Worm (Caenorhabditis elegans) whole organism, L1 larva: ENCODE measurements around the gene C09H5.7.

Experiments
- C16A3.4 ChIP-seq: fragments of 150-350 bp; optimal IDR thresholded peaks from 2 replicates; lab custom pipeline; 2014; ENCODE audit warnings: missing biosample characterization, missing genetic modification characterization
- F16B12.6 ChIP-seq: fragments of 150-350 bp; optimal IDR thresholded peaks from 2 replicates; lab custom pipeline; 2014; ENCODE audit warnings: missing biosample characterization, missing genetic modification characterization
- Y116A8C.19 ChIP-seq: sonication (generic microtip); optimal IDR thresholded peaks from 2 replicates; lab custom pipeline; 2016; ENCODE audit warnings: missing compliant biosample characterization, missing genetic modification characterization, borderline replicate concordance
- ama-1 ChIP-seq: fragments of 150-350 bp; optimal IDR thresholded peaks from 2 replicates; lab custom pipeline; 2014
- blmp-1 ChIP-seq: fragments of 150-350 bp; optimal IDR thresholded peaks from 2 replicates; lab custom pipeline; 2014; ENCODE audit warnings: missing biosample characterization, missing genetic modification characterization
- ceh-8 ChIP-seq: fragments of 200-800 bp; sonication (Bioruptor generic); optimal IDR thresholded peaks from 2 replicates; lab custom pipeline; 2018; ENCODE audit warnings: mild to moderate bottlenecking, missing genetic modification characterization, moderate library complexity, missing compliant biosample characterization
- ces-1 ChIP-seq: fragments of 150-350 bp; optimal IDR thresholded peaks from 2 replicates; lab custom pipeline; 2014; ENCODE audit warnings: missing biosample characterization, missing genetic modification reagents, missing genetic modification characterization
- efl-1 ChIP-seq, 4 experiments: fragments of 150-350 bp; optimal IDR thresholded peaks in 3 of 4; peaks in 1 of 4; 1 replicate in 1 of 4; 2 replicates in 3 of 4; lab custom pipeline; 2014; ENCODE audit warnings: missing biosample characterization in 2 of 4, missing genetic modification characterization in 2 of 4, missing genetic modification reagents in 2 of 4
- efl-3 ChIP-seq: fragments of 200-800 bp; sonication (Bioruptor generic); optimal IDR thresholded peaks from 2 replicates; lab custom pipeline; 2018; ENCODE audit warnings: mild to moderate bottlenecking, missing genetic modification characterization, missing compliant biosample characterization
- egl-13 ChIP-seq: sonication (generic microtip); optimal IDR thresholded peaks from 2 replicates; lab custom pipeline; 2016; ENCODE audit warnings: missing genotype, missing genetic modification reagents, missing genetic modification characterization, missing compliant biosample characterization
- elt-2 ChIP-seq: sonication (generic microtip); optimal IDR thresholded peaks from 2 replicates; lab custom pipeline; 2016; ENCODE audit warnings: missing genetic modification characterization, mild to moderate bottlenecking, inconsistent platforms, missing compliant biosample characterization, missing genetic modification reagents
- elt-3 ChIP-seq, 6 experiments: fragments of 150-350 bp in 1 of 6; sonication (generic microtip); optimal IDR thresholded peaks; 2 replicates each; lab custom pipeline; 2017 to 2018; ENCODE audit warnings: missing biosample characterization in 6 of 6, missing genetic modification characterization in 6 of 6, inconsistent platforms in 1 of 6
- fkh-10 ChIP-seq: sonication (generic microtip); optimal IDR thresholded peaks from 2 replicates; lab custom pipeline; 2017; ENCODE audit warnings: missing biosample characterization, missing genetic modification reagents, missing genetic modification characterization
- fkh-8 ChIP-seq: sonication (generic microtip); optimal IDR thresholded peaks from 2 replicates; lab custom pipeline; 2016; ENCODE audit warnings: mild to moderate bottlenecking, missing genetic modification characterization, missing compliant biosample characterization
- hlh-4 ChIP-seq: sonication (generic microtip); optimal IDR thresholded peaks from 2 replicates; lab custom pipeline; 2016; ENCODE audit warnings: mild to moderate bottlenecking, missing genetic modification characterization, missing compliant biosample characterization
- hpl-2 ChIP-seq: fragments of 150-350 bp; optimal IDR thresholded peaks from 2 replicates; lab custom pipeline; 2014; ENCODE audit warnings: missing biosample characterization, missing genetic modification reagents, missing genetic modification characterization
- irx-1 ChIP-seq: sonication (generic microtip); optimal IDR thresholded peaks from 2 replicates; lab custom pipeline; 2016; ENCODE audit warnings: missing genetic modification characterization, missing compliant biosample characterization
- isw-1 ChIP-seq: fragments of 200-800 bp; sonication (Bioruptor generic); IDR thresholded peaks from 2 replicates; pipeline ENCODE4 v1.3.6; 2022; ENCODE audit warnings: missing genetic modification characterization, missing compliant biosample characterization
- jun-1 ChIP-seq: fragments of 150-350 bp; optimal IDR thresholded peaks from 2 replicates; lab custom pipeline; 2014; ENCODE audit warnings: missing biosample characterization, missing genetic modification reagents, missing genetic modification characterization
- lin-13 ChIP-seq: fragments of 150-350 bp; optimal IDR thresholded peaks from 2 replicates; lab custom pipeline; 2014; ENCODE audit warnings: missing biosample characterization, missing genetic modification reagents, missing genetic modification characterization
- lin-14 ChIP-seq: fragments of 200-800 bp; sonication (Bioruptor generic); optimal IDR thresholded peaks from 2 replicates; lab custom pipeline; 2018; ENCODE audit warnings: mild to moderate bottlenecking, missing genetic modification characterization, moderate library complexity, missing compliant biosample characterization
- lin-15B ChIP-seq: fragments of 150-350 bp; sonication (generic microtip); optimal IDR thresholded peaks from 3 replicates; lab custom pipeline; 2014; ENCODE audit warnings: missing biosample characterization, missing genetic modification characterization
- lin-35 ChIP-seq, 2 experiments: fragments of 150-350 bp; optimal IDR thresholded peaks; 2 replicates each; lab custom pipeline; 2014; ENCODE audit warnings: missing biosample characterization in 2 of 2, missing genetic modification characterization in 2 of 2, missing genetic modification reagents in 2 of 2
- lin-39 ChIP-seq: fragments of 150-350 bp; optimal IDR thresholded peaks from 2 replicates; lab custom pipeline; 2014; ENCODE audit warnings: missing biosample characterization, missing genetic modification reagents, missing genetic modification characterization
- lir-3 ChIP-seq: sonication (generic microtip); optimal IDR thresholded peaks from 2 replicates; lab custom pipeline; 2016; ENCODE audit warnings: mild to moderate bottlenecking, missing genetic modification characterization, moderate library complexity, missing compliant biosample characterization; ENCODE audit not compliant: poor library complexity
- lsy-2 ChIP-seq, 2 experiments: fragments of 150-350 bp; optimal IDR thresholded peaks; 2 replicates each; lab custom pipeline; 2014; ENCODE audit warnings: missing biosample characterization in 2 of 2, missing genetic modification characterization in 2 of 2
- mab-9 ChIP-seq: fragments of 200-800 bp; sonication (Bioruptor generic); IDR thresholded peaks from 2 replicates; pipeline ENCODE4 v1.3.6; 2022; ENCODE audit warnings: missing genetic modification reagents, missing genetic modification characterization, missing compliant biosample characterization
- mep-1 ChIP-seq: fragments of 150-350 bp; optimal IDR thresholded peaks from 2 replicates; lab custom pipeline; 2014; ENCODE audit warnings: missing biosample characterization, missing genetic modification characterization
- nhr-12 ChIP-seq: sonication (generic microtip); optimal IDR thresholded peaks from 2 replicates; lab custom pipeline; 2017; ENCODE audit warnings: missing biosample characterization, missing genetic modification characterization
- nhr-19 ChIP-seq: fragments of 200-800 bp; sonication (Bioruptor generic); conservative IDR thresholded peaks from 2 replicates; pipeline ENCODE4 v1.3.6; 2022; ENCODE audit warnings: missing genetic modification characterization, missing compliant biosample characterization
- nhr-20 ChIP-seq: sonication (generic microtip); optimal IDR thresholded peaks from 2 replicates; lab custom pipeline; 2016; ENCODE audit warnings: mild to moderate bottlenecking, missing genetic modification characterization, missing compliant biosample characterization
- nhr-28 ChIP-seq: fragments of 150-350 bp; optimal IDR thresholded peaks from 2 replicates; lab custom pipeline; 2014; ENCODE audit warnings: missing biosample characterization, missing genetic modification characterization
- nhr-47 ChIP-seq: sonication (generic microtip); optimal IDR thresholded peaks from 2 replicates; lab custom pipeline; 2016; ENCODE audit warnings: mild to moderate bottlenecking, missing genetic modification characterization, moderate library complexity, missing compliant biosample characterization
- nhr-76 ChIP-seq: sonication (generic microtip); optimal IDR thresholded peaks from 2 replicates; lab custom pipeline; 2017; ENCODE audit warnings: missing biosample characterization, missing genetic modification characterization
- nhr-84 ChIP-seq: sonication (generic microtip); optimal IDR thresholded peaks from 2 replicates; lab custom pipeline; 2017; ENCODE audit warnings: missing biosample characterization, missing genetic modification characterization
- nhr-85 ChIP-seq: sonication (generic microtip); peaks from one replicate; lab custom pipeline; 2016; ENCODE audit warnings: missing genetic modification characterization, inconsistent platforms, missing compliant biosample characterization
- nhr-90 ChIP-seq: sonication (generic microtip); optimal IDR thresholded peaks from 2 replicates; lab custom pipeline; 2016; ENCODE audit warnings: mild to moderate bottlenecking, missing genetic modification characterization, missing compliant biosample characterization; ENCODE audit not compliant: poor library complexity
- pax-3 ChIP-seq: fragments of 200-800 bp; sonication (Bioruptor generic); optimal IDR thresholded peaks from 2 replicates; lab custom pipeline; 2018; ENCODE audit warnings: mild to moderate bottlenecking, missing genetic modification characterization, moderate library complexity, missing compliant biosample characterization
- snu-23 ChIP-seq: sonication (generic microtip); optimal IDR thresholded peaks from 2 replicates; lab custom pipeline; 2016; ENCODE audit warnings: missing genetic modification characterization, missing compliant biosample characterization
- sptf-1 ChIP-seq: fragments of 150-350 bp; optimal IDR thresholded peaks from 2 replicates; lab custom pipeline; 2014; ENCODE audit warnings: missing biosample characterization, missing genetic modification characterization
- swsn-7 ChIP-seq: sonication (generic microtip); optimal IDR thresholded peaks from 2 replicates; lab custom pipeline; 2016; ENCODE audit warnings: missing genetic modification characterization, missing compliant biosample characterization
- tbx-2 ChIP-seq: sonication (generic microtip); optimal IDR thresholded peaks from 2 replicates; lab custom pipeline; 2016; ENCODE audit warnings: missing genetic modification characterization, missing compliant biosample characterization
- unc-86 ChIP-seq: sonication (generic microtip); optimal IDR thresholded peaks from 2 replicates; lab custom pipeline; 2016; ENCODE audit warnings: missing genetic modification characterization, missing compliant biosample characterization

C09H5.7 gene

DNA sequence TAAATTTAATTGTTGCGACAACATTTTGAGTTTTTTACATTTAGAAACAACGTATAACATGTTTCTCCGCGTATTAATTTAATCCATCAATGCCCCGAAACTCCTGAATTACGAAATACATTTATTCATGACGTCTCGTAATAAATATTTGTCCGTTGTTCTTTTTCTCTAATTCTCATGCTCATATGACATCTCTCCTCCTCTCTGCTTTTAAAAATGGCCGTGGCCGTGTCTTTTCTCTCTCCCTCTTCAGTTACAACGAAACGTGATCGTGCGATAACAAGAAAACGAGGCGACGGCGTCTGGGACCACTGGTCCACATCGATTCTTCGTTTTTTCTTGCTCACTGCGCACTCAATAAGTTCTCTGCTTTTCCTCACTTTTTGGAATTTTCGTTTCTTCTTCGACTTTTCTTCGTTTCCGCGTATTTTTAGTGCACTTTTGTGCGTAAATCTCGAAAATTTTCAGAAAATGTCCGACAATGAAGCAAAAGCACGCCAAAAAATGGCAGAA, 45.2 kb upstream of the C09H5.7 start, which contains the start of gene snap-1 (continued):
- TF ChIP-seq nhr-76 (tag; lab: Kevin White, UChicago) (no peak), pax-3 (tag; lab: Kevin White, UChicago) (no peak), nhr-90 (tag; lab: Kevin White, UChicago) (no peak), C16A3.4 (tag; lab: Kevin White, UChicago) (no peak), isw-1 (peak; percentile 58), nhr-84 (tag; lab: Kevin White, UChicago) (no peak), ceh-8 (no peak), jun-1 (tag; lab: Kevin White, UChicago) (peak; percentile 28), irx-1 (tag; lab: Kevin White, UChicago) (no peak), lsy-2 (tag; optimal IDR thresholded peaks at IDR 0.05; lab: Kevin White, UChicago) (peak; percentile 45 to 49), swsn-7 (peak; percentile 5), F16B12.6 (tag; lab: Kevin White, UChicago) (no peak), nhr-20 (peak; percentile 14), unc-86 (tag; lab: Kevin White, UChicago) (peak; percentile 46), lin-35 (GFP tag; optimal IDR thresholded peaks at IDR 0.05; lab: Kevin White, UChicago) (peak; percentile 40 to 65), efl-1 (optimal IDR thresholded peaks at IDR 0.05; lab: Kevin White, UChicago) (peak; percentile 43 to 56), efl-1 (GFP tag; optimal IDR thresholded peaks at IDR 0.05 in 1 of 2; lab: Kevin White, UChicago) (peak; percentile 29 to 95), sptf-1 (tag; lab: Kevin White, UChicago) (no peak), nhr-47 (tag; lab: Kevin White, UChicago) (peak; percentile 51), ama-1 (lab: Kevin White, UChicago) (no peak), lin-39 (tag; lab: Kevin White, UChicago) (no peak), lin-13 (GFP tag; lab: Kevin White, UChicago) (peak; percentile 48), egl-13 (tag; lab: Kevin White, UChicago) (no peak), efl-3 (GFP tag; lab: Kevin White, UChicago) (no peak), lin-15B (tag; lab: Kevin White, UChicago) (peak; percentile 52), fkh-8 (tag; lab: Kevin White, UChicago) (peak; percentile 85), mep-1 (peak; percentile 90), Y116A8C.19 (tag; lab: Kevin White, UChicago) (no peak), elt-2 (no peak), nhr-19 (GFP tag; lab: Robert Waterston, UW) (no peak), nhr-28 (tag; lab: Kevin White, UChicago) (no peak), mab-9 (no peak), lir-3 (peak; percentile 33), tbx-2 (peak; percentile 6), nhr-12 (tag; lab: Kevin White, UChicago) (no peak), snu-23 (GFP tag; lab: Kevin White, UChicago) (peak; percentile 56), lin-14 (GFP tag; lab: Kevin White, UChicago) (peak; percentile 95), ces-1 (GFP tag; lab: Kevin White, UChicago) (no peak), fkh-10 (GFP tag; lab: Kevin White, UChicago) (peak; percentile 7)

DNA sequence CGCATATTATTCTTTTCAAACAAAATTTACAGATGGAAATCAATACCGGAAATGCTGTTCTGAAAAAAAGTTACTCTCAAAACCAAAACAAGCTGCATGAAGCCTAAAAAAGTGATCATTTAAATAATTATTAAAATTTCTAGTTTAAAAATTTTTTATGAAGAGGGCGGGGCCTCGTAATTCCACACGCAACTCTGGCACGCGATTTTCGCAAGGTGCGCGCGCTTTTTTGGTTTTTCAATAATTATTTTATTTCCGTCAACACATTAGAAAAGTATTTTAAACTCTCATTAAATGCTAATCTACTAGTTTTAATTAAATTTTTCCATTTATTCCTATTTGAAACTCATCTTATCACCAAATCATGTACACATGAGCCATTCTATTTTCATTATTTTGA, 44.7 kb upstream of the C09H5.7 start:
- no peak for TF ChIP-seq F16B12.6 (tag; lab: Kevin White, UChicago)
- no peak for TF ChIP-seq efl-1 (optimal IDR thresholded peaks at IDR 0.05; lab: Kevin White, UChicago)
- TF ChIP-seq efl-1 (GFP tag; optimal IDR thresholded peaks at IDR 0.05 in 1 of 2; lab: Kevin White, UChicago), result peak in 1 of 2 experiments; percentile 75

DNA sequence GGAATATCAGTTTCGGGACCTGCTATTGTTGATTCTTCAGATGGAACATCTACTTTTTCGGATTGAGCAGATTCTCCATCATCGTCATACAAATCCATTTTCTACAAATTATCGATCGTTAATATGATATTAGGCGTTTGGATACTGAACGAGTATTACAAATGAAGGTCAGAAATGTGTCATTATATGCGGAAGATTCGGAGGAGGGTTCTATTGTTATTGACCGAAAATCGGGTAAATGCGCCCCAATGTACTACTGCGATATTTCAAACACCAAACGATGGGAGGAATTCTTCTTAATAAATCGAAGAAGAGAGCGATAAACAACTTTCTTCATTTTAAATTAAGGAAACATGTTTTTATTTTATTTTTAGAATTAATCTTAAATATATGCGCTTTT, 44.2 kb upstream of the C09H5.7 start, which contains the start of gene spr-1:
spr-1 (minus strand) TSS at position 101 of the 400 bp plus-strand sequence.
- peak in 1 of 6 experiments; percentile 48 for TF ChIP-seq elt-3 (tag; optimal IDR thresholded peaks at IDR 0.05; lab: Kevin White, UChicago)
- no peak for TF ChIP-seq hpl-2 (GFP tag; lab: Kevin White, UChicago)
- TF ChIP-seq blmp-1, result peak; percentile 30
- peak; percentile 57 for TF ChIP-seq nhr-85 (tag; lab: Kevin White, UChicago)
- no peak for TF ChIP-seq lin-14 (GFP tag; lab: Kevin White, UChicago)
- TF ChIP-seq efl-1 (optimal IDR thresholded peaks at IDR 0.05; lab: Kevin White, UChicago), result no peak
- TF ChIP-seq efl-1 (GFP tag; optimal IDR thresholded peaks at IDR 0.05 in 1 of 2; lab: Kevin White, UChicago), result peak in 1 of 2 experiments; percentile 11
- no peak for TF ChIP-seq hlh-4
- TF ChIP-seq, all 84 proteins: peak for 4
